Worm (Caenorhabditis elegans): ENCODE results near the gene C50A2.3.

DNA sequence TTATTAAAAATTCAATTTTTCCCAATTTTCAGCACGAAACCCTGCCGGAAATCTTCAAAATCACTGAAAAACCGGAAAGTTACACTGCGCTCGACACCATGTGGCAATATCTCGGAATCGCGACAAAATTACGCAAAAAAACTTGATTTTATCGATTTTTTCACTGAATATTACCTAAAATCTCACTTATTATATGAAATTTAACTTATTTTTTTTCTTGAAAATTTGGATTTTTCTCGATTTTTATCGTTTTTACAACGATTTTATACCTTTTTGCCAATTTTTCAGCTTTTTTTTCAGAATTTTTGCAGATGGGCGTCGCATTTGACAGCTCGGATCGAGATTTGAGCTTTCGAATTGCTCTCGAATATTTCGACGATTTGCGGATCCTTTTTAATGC, 34.9 kb upstream of the C50A2.3 start, which contains the start of gene spl-3:
- no peak for TF ChIP-seq nfya-1 (tag; optimal IDR thresholded peaks at IDR 0.05; ENCODE audit: insufficient read depth)
- TF ChIP-seq elt-1 (tag; optimal IDR thresholded peaks at IDR 0.05): no peak
- no peak for TF ChIP-seq ZK546.5 (tag; optimal IDR thresholded peaks at IDR 0.05)
- TF ChIP-seq ama-1 (optimal IDR thresholded peaks at IDR 0.05): no peak
- no peak for TF ChIP-seq jun-1 (tag; optimal IDR thresholded peaks at IDR 0.05)
- TF ChIP-seq hmg-11 (tag; optimal IDR thresholded peaks at IDR 0.05): no peak
